Fruit fly (Drosophila melanogaster) whole organism, embryonic: Measurements from ENCODE around the gene CG12206.

ENCODE experiments used
- Awh ChIP-seq: fragments of 200-800 bp; sonication (Bioruptor generic); IDR thresholded peaks from 2 replicates; pipeline ENCODE4, ENCODE4 v1.3.6; 2022; ENCODE audit warnings: missing biosample characterization, missing genetic modification characterization
- B-H1 ChIP-seq: fragments of 200-800 bp; sonication (Bioruptor generic); IDR thresholded peaks from 3 replicates; pipeline ENCODE4 v1.3.6; 2022; ENCODE audit warnings: missing biosample characterization, missing genetic modification characterization
- BtbVII ChIP-seq: fragments of 200-800 bp; sonication (Bioruptor generic); optimal IDR thresholded peaks from 3 replicates; lab custom pipeline; 2017; ENCODE audit warnings: missing biosample characterization, mild to moderate bottlenecking, missing genetic modification characterization
- CG10979 ChIP-seq: fragments of 200-800 bp; sonication (Bioruptor generic); optimal IDR thresholded peaks from 2 replicates; lab custom pipeline; 2018; ENCODE audit warnings: missing biosample characterization, mild to moderate bottlenecking, missing genetic modification characterization, moderate library complexity
- CG11560 ChIP-seq: fragments of 200-800 bp; sonication (Bioruptor generic); IDR thresholded peaks from 3 replicates; pipeline ENCODE4 v1.3.6; 2022; ENCODE audit warnings: missing biosample characterization, missing genetic modification characterization
- CG12104 ChIP-seq: fragments of 200-800 bp; sonication (Bioruptor generic); optimal IDR thresholded peaks from 3 replicates; lab custom pipeline; 2016; ENCODE audit warnings: missing biosample characterization, missing genetic modification characterization
- CG12155 ChIP-seq: fragments of 200-800 bp; sonication (Bioruptor generic); optimal IDR thresholded peaks from 3 replicates; lab custom pipeline; 2016; ENCODE audit warnings: missing biosample characterization, missing genetic modification characterization
- CG12219 ChIP-seq: fragments of 200-800 bp; sonication (Bioruptor generic); optimal IDR thresholded peaks from 3 replicates; lab custom pipeline; 2018; ENCODE audit warnings: missing biosample characterization, mild to moderate bottlenecking, missing genetic modification characterization
- CG12659 ChIP-seq: fragments of 200-800 bp; sonication (Bioruptor generic); optimal IDR thresholded peaks from 3 replicates; lab custom pipeline; 2017; ENCODE audit warnings: mild to moderate bottlenecking, missing biosample characterization, missing genetic modification reagents, missing genetic modification characterization
- CG15269 ChIP-seq: fragments of 200-800 bp; sonication (Bioruptor generic); optimal IDR thresholded peaks from 2 replicates; lab custom pipeline; 2018; ENCODE audit warnings: missing biosample characterization, mild to moderate bottlenecking, missing genetic modification characterization, moderate library complexity
- CG16813 ChIP-seq: fragments of 200-800 bp; sonication (Bioruptor generic); IDR thresholded peaks from 3 replicates; pipeline ENCODE4 v1.3.6; 2022; ENCODE audit warnings: missing biosample characterization, missing genetic modification characterization; ENCODE audit not compliant: partially characterized antibody
- CG16815 ChIP-seq: fragments of 200-800 bp; sonication (Bioruptor generic); optimal IDR thresholded peaks from 3 replicates; lab custom pipeline; 2017; ENCODE audit warnings: missing biosample characterization, mild to moderate bottlenecking, missing genetic modification characterization
- CG18599 ChIP-seq: fragments of 200-800 bp; sonication (Bioruptor generic); optimal IDR thresholded peaks from 3 replicates; lab custom pipeline; 2017; ENCODE audit warnings: missing biosample characterization, missing genetic modification characterization, mild to moderate bottlenecking, moderate library complexity, missing genetic modification reagents
- CG3163 ChIP-seq: fragments of 200-800 bp; sonication (Bioruptor generic); optimal IDR thresholded peaks from 3 replicates; lab custom pipeline; 2016; ENCODE audit warnings: missing biosample characterization, missing genetic modification characterization
- CG7928 ChIP-seq: fragments of 200-800 bp; sonication (Bioruptor generic); optimal IDR thresholded peaks from 2 replicates; lab custom pipeline; 2017; ENCODE audit warnings: missing biosample characterization, mild to moderate bottlenecking, missing genetic modification characterization
- CG9932 ChIP-seq: fragments of 200-800 bp; sonication (Bioruptor generic); IDR thresholded peaks from 2 replicates; pipeline ENCODE4 v1.3.6; 2022; ENCODE audit warnings: missing biosample characterization, missing genetic modification characterization
- Dip2 ChIP-seq: fragments of 200-800 bp; sonication (Bioruptor generic); IDR thresholded peaks from 2 replicates; pipeline ENCODE4 v1.3.6; 2022; ENCODE audit warnings: missing biosample characterization, missing genetic modification characterization
- Fer3 ChIP-seq: fragments of 200-800 bp; sonication (Bioruptor generic); optimal IDR thresholded peaks from 2 replicates; lab custom pipeline; 2018; ENCODE audit warnings: missing biosample characterization, mild to moderate bottlenecking, missing genetic modification characterization, moderate library complexity
- HLHmδ ChIP-seq: fragments of 200-800 bp; sonication (Bioruptor generic); optimal IDR thresholded peaks from 2 replicates; lab custom pipeline; 2018; ENCODE audit warnings: missing biosample characterization, mild to moderate bottlenecking, missing genetic modification characterization, moderate library complexity
- HmgD ChIP-seq: fragments of 200-800 bp; sonication (Bioruptor generic); optimal IDR thresholded peaks from 3 replicates; lab custom pipeline; 2016; ENCODE audit warnings: missing biosample characterization, missing genetic modification characterization
- Lhr ChIP-seq: fragments of 200-800 bp; sonication (Bioruptor generic); optimal IDR thresholded peaks from 3 replicates; lab custom pipeline; 2017; ENCODE audit warnings: mild to moderate bottlenecking, missing biosample characterization, missing genetic modification reagents, missing genetic modification characterization
- Myb ChIP-seq: fragments of 200-800 bp; sonication (Bioruptor generic); optimal IDR thresholded peaks from 2 replicates; lab custom pipeline; 2016; ENCODE audit warnings: missing biosample characterization, missing genetic modification characterization
- Opbp ChIP-seq: fragments of 200-800 bp; sonication (Bioruptor generic); IDR thresholded peaks from 3 replicates; pipeline ENCODE4 v1.3.6; 2022; ENCODE audit warnings: missing biosample characterization, missing genetic modification characterization; ENCODE audit not compliant: partially characterized antibody
- Ravus ChIP-seq: fragments of 200-800 bp; sonication (Bioruptor generic); IDR thresholded peaks from 2 replicates; pipeline ENCODE4 v1.3.6; 2022; ENCODE audit warnings: missing biosample characterization, missing genetic modification characterization
- Six4 ChIP-seq: fragments of 200-800 bp; sonication (Bioruptor generic); optimal IDR thresholded peaks from 2 replicates; lab custom pipeline; 2016; ENCODE audit warnings: missing biosample characterization, missing genetic modification characterization
- Stat92E ChIP-seq, 3 experiments: fragments of >200 bp in 2 of 3; fragments of 200-800 bp in 1 of 3; sonication (Bioruptor generic) in 1 of 3; optimal IDR thresholded peaks; 2 replicates each; lab custom pipeline; 2017 to 2019; ENCODE audit warnings: missing biosample characterization in 3 of 3, missing genetic modification characterization in 3 of 3, mild to moderate bottlenecking in 1 of 3, moderate library complexity in 1 of 3
- Trl ChIP-seq, 3 experiments: fragments of >200 bp in 2 of 3; fragments of 200-800 bp in 1 of 3; sonication (Bioruptor generic) in 1 of 3; optimal IDR thresholded peaks; 2 replicates in 1 of 3; 3 replicates in 2 of 3; lab custom pipeline; 2016 to 2017; ENCODE audit warnings: missing biosample characterization in 1 of 3, missing genetic modification characterization in 1 of 3
- ap ChIP-seq: fragments of 200-800 bp; sonication (Bioruptor generic); IDR thresholded peaks from 2 replicates; pipeline ENCODE4 v1.3.6; 2022; ENCODE audit warnings: missing biosample characterization, missing genetic modification characterization
- cg ChIP-seq: fragments of 200-800 bp; sonication (Bioruptor generic); optimal IDR thresholded peaks from 3 replicates; lab custom pipeline; 2019; ENCODE audit warnings: missing biosample characterization, mild to moderate bottlenecking, missing genetic modification characterization, moderate library complexity
- chif ChIP-seq, 2 experiments: fragments of 200-800 bp; sonication (Bioruptor generic); optimal IDR thresholded peaks; 3 replicates each; lab custom pipeline; 2016; ENCODE audit warnings: missing biosample characterization in 2 of 2, missing genetic modification characterization in 2 of 2
- crol ChIP-seq: fragments of 200-800 bp; sonication (Bioruptor generic); IDR thresholded peaks from 2 replicates; pipeline ENCODE4 v1.3.6; 2022; ENCODE audit warnings: missing biosample characterization, missing genetic modification characterization
- dimm ChIP-seq: fragments of 200-800 bp; sonication (Bioruptor generic); IDR thresholded peaks from 2 replicates; pipeline ENCODE4 v1.3.6; 2022; ENCODE audit warnings: missing biosample characterization, missing genetic modification characterization
- dm ChIP-seq: fragments of 200-800 bp; sonication (Bioruptor generic); optimal IDR thresholded peaks from 3 replicates; lab custom pipeline; 2016; ENCODE audit warnings: missing biosample characterization, missing genetic modification characterization
- dmrt11E ChIP-seq: fragments of 200-800 bp; sonication (Bioruptor generic); optimal IDR thresholded peaks from 3 replicates; lab custom pipeline; 2018; ENCODE audit warnings: missing biosample characterization, mild to moderate bottlenecking, missing genetic modification characterization, moderate library complexity
- fu2 ChIP-seq: fragments of 200-800 bp; sonication (Bioruptor generic); optimal IDR thresholded peaks from 2 replicates; lab custom pipeline; 2016; ENCODE audit warnings: missing biosample characterization, missing genetic modification characterization
- gcm2 ChIP-seq: fragments of 200-800 bp; sonication (Bioruptor generic); optimal IDR thresholded peaks from 2 replicates; lab custom pipeline; 2016; ENCODE audit warnings: missing biosample characterization, missing genetic modification characterization
- ind ChIP-seq: fragments of 200-800 bp; sonication (Bioruptor generic); optimal IDR thresholded peaks from 3 replicates; lab custom pipeline; 2016; ENCODE audit warnings: missing biosample characterization, missing genetic modification characterization
- nau ChIP-seq: fragments of 200-800 bp; sonication (Bioruptor generic); optimal IDR thresholded peaks from 3 replicates; lab custom pipeline; 2017; ENCODE audit warnings: missing biosample characterization, mild to moderate bottlenecking, missing genetic modification characterization, missing genetic modification reagents
- nerfin-2 ChIP-seq: fragments of 200-800 bp; sonication (Bioruptor generic); IDR thresholded peaks from 2 replicates; pipeline ENCODE4 v1.3.6; 2022; ENCODE audit warnings: missing biosample characterization, missing genetic modification characterization; ENCODE audit not compliant: partially characterized antibody
- otp ChIP-seq: fragments of 200-800 bp; sonication (Bioruptor generic); IDR thresholded peaks from 3 replicates; pipeline ENCODE4, ENCODE4 v1.3.6; 2022; ENCODE audit warnings: missing biosample characterization, missing genetic modification characterization
- pho ChIP-seq: fragments of 200-800 bp; sonication (Bioruptor generic); optimal IDR thresholded peaks from 2 replicates; lab custom pipeline; 2016; ENCODE audit warnings: missing biosample characterization, missing genetic modification characterization
- pnt ChIP-seq: fragments of 200-800 bp; sonication (Bioruptor generic); optimal IDR thresholded peaks from 3 replicates; lab custom pipeline; 2016; ENCODE audit warnings: missing biosample characterization, missing genetic modification characterization
- pum ChIP-seq: fragments of 200-800 bp; sonication (Bioruptor generic); optimal IDR thresholded peaks from 2 replicates; lab custom pipeline; 2016; ENCODE audit warnings: missing biosample characterization, missing genetic modification characterization
- sc ChIP-seq, 3 experiments: fragments of >200 bp in 2 of 3; fragments of 200-800 bp in 1 of 3; sonication (Bioruptor generic) in 1 of 3; optimal IDR thresholded peaks; 2 replicates in 2 of 3; 3 replicates in 1 of 3; lab custom pipeline; 2017; ENCODE audit warnings: mild to moderate bottlenecking in 1 of 3, missing biosample characterization in 1 of 3, missing genetic modification characterization in 1 of 3, missing genetic modification reagents in 1 of 3
- slp2 ChIP-seq: fragments of 200-800 bp; sonication (Bioruptor generic); optimal IDR thresholded peaks from 2 replicates; lab custom pipeline; 2016; ENCODE audit warnings: missing biosample characterization, missing genetic modification characterization
- sob ChIP-seq: fragments of 200-800 bp; sonication (Bioruptor generic); IDR thresholded peaks from 2 replicates; pipeline ENCODE4 v1.3.6; 2022; ENCODE audit warnings: missing biosample characterization, missing genetic modification characterization
- wdn ChIP-seq: fragments of 200-800 bp; sonication (Bioruptor generic); IDR thresholded peaks from 2 replicates; pipeline ENCODE4 v1.3.6; 2022; ENCODE audit warnings: missing biosample characterization, missing genetic modification characterization
- zfh2 ChIP-seq: fragments of 200-800 bp; sonication (Bioruptor generic); optimal IDR thresholded peaks from 2 replicates; lab custom pipeline; 2016; ENCODE audit warnings: missing biosample characterization, missing genetic modification characterization

Gene CG12206

DNA sequence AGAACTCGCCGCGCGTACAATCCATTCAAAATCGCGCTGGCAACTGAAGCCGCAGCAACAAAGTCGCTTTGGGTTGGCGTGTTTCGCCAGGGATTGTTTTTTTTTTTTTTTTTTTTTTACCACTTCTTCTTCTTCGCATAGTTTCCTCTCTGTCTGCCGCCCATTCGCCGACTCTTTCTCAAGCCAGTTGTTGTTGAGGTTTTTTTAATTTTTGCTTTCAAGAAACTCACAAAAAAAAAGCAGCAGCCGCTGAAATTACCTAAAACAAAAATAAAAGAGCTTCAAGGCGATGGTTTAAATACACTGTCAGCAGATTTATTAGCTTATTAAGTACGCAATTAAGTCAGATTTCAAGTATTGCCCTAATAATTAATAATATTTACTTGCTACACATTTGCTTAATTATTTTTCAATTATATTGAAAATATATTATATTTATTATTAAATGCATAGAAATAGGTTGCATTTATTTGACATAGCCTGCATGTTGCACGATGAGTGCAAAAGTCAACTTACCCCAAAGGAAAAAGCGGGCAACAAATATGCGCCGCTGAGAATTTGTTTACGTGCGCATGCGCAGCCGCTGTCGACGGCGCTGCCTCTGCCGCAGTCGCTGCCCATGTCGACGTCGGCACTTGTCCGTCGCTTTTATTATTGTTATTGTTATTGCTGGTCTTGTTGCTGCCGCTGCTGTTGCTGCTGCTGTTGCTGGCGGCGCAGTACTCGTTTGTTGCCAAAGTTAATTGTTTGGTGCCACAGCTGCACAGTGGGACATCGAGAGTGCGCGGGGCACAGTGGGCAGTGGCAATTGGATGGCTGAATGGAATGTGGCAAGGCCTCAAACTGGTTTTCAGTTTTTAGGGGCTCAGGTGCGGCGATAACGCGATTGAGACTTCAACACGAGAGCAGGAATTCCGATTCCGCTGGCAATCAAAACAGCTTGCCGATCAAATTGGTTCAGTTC, at the start of gene CG12206 (continued):
- TF ChIP-seq Six4 (GFP tag; lab: Kevin White, UChicago) (peak; percentile 3), Opbp (GFP tag; lab: Robert Waterston, UW) (no peak), CG11560 (tag; lab: Robert Waterston, UW) (no peak), BtbVII (peak; percentile 62), crol (GFP tag; lab: Robert Waterston, UW) (no peak), Lhr (GFP tag; lab: Kevin White, UChicago) (no peak), pum (no peak), ind (peak; percentile 48), chif (GFP tag; optimal IDR thresholded peaks at IDR 0.05; lab: Kevin White, UChicago) (no peak), CG12155 (peak; percentile 12), slp2 (GFP tag; lab: Kevin White, UChicago) (no peak), HmgD (GFP tag; lab: Kevin White, UChicago) (no peak), dimm (GFP tag; lab: Robert Waterston, UW) (no peak), otp (no peak), nau (GFP tag; lab: Kevin White, UChicago) (no peak), zfh2 (GFP tag; lab: Kevin White, UChicago) (no peak), CG16813 (GFP tag; lab: Robert Waterston, UW) (no peak), nerfin-2 (GFP tag; lab: Robert Waterston, UW) (no peak), CG3163 (GFP tag; lab: Kevin White, UChicago) (no peak), cg (GFP tag; lab: Kevin White, UChicago) (no peak), wdn (no peak), ap (GFP tag; lab: Robert Waterston, UW) (no peak), B-H1 (GFP tag; lab: Robert Waterston, UW) (peak; percentile 52; the same call in 2 of the 3 replicates), sob (GFP tag; lab: Robert Waterston, UW) (peak; percentile 39; the same call in 1 of the 2 replicates), Trl (optimal IDR thresholded peaks at IDR 0.05; lab: Kevin White, UChicago) (no peak), Trl (GFP tag; optimal IDR thresholded peaks at IDR 0.05; lab: Kevin White, UChicago) (no peak), CG15269 (tag; lab: Kevin White, UChicago) (peak; percentile 71), dm (GFP tag; lab: Kevin White, UChicago) (no peak), CG7928 (GFP tag; lab: Kevin White, UChicago) (no peak), CG12659 (GFP tag; lab: Kevin White, UChicago) (peak; percentile 41), CG10979 (tag; lab: Kevin White, UChicago) (peak; percentile 63), Fer3 (tag; lab: Kevin White, UChicago) (peak; percentile 55), Dip2 (GFP tag; lab: Robert Waterston, UW) (no peak), Awh (no peak), CG12104 (peak; percentile 19), sc (optimal IDR thresholded peaks at IDR 0.05; lab: Kevin White, UChicago) (no peak), sc (GFP tag; optimal IDR thresholded peaks at IDR 0.05; lab: Kevin White, UChicago) (peak; percentile 46), Stat92E (GFP tag; optimal IDR thresholded peaks at IDR 0.05; lab: Kevin White, UChicago) (no peak), dmrt11E (tag; lab: Kevin White, UChicago) (peak; percentile 28), HLHmδ (GFP tag; lab: Kevin White, UChicago) (no peak), CG9932 (peak; percentile 80), fu2 (GFP tag; lab: Kevin White, UChicago) (no peak), Ravus (no peak), pnt (no peak), pho (no peak), CG16815 (GFP tag; lab: Kevin White, UChicago) (peak; percentile 39), CG12219 (GFP tag; lab: Kevin White, UChicago) (no peak), gcm2 (GFP tag; lab: Kevin White, UChicago) (no peak), CG18599 (peak; percentile 73), Myb (GFP tag; lab: Kevin White, UChicago) (no peak)
